Fruit fly (Drosophila melanogaster) whole organism, prepupa: ENCODE measurements around the gene CG11267.

Experiments used
- CG10631 ChIP-seq: fragments of 200-800 bp; sonication (Bioruptor generic); optimal IDR thresholded peaks from 2 replicates; lab custom pipeline; 2016; ENCODE audit warnings: missing biosample characterization, missing genetic modification characterization
- CG10669 ChIP-seq: fragments of 200-800 bp; sonication (Bioruptor generic); optimal IDR thresholded peaks from 3 replicates; lab custom pipeline; 2018; ENCODE audit warnings: missing biosample characterization, mild to moderate bottlenecking, missing genetic modification characterization, moderate library complexity
- CG11294 ChIP-seq: fragments of 200-800 bp; sonication (Bioruptor generic); IDR thresholded peaks from 2 replicates; pipeline ENCODE4 v1.3.6; 2022; ENCODE audit warnings: missing biosample characterization, missing genetic modification characterization
- CG11762 ChIP-seq: fragments of 200-800 bp; sonication (Bioruptor generic); optimal IDR thresholded peaks from 3 replicates; lab custom pipeline; 2016; ENCODE audit warnings: missing biosample characterization, missing genetic modification characterization; ENCODE audit not compliant: insufficient read depth
- CG11902 ChIP-seq: fragments of 200-800 bp; sonication (Bioruptor generic); optimal IDR thresholded peaks from 3 replicates; lab custom pipeline; 2016; ENCODE audit warnings: missing biosample characterization, missing genetic modification characterization
- CG1621 ChIP-seq: fragments of 200-800 bp; sonication (Bioruptor generic); optimal IDR thresholded peaks from 3 replicates; lab custom pipeline; 2018; ENCODE audit warnings: missing biosample characterization, mild to moderate bottlenecking, missing genetic modification characterization
- CG16779 ChIP-seq: fragments of 200-800 bp; sonication (Bioruptor generic); optimal IDR thresholded peaks from 3 replicates; lab custom pipeline; 2017; ENCODE audit warnings: missing biosample characterization, mild to moderate bottlenecking, missing genetic modification characterization
- CG31627 ChIP-seq: fragments of 200-800 bp; sonication (Bioruptor generic); optimal IDR thresholded peaks from 3 replicates; lab custom pipeline; 2016; ENCODE audit warnings: missing biosample characterization, missing genetic modification characterization
- CG32006 ChIP-seq: fragments of 200-800 bp; sonication (Bioruptor generic); optimal IDR thresholded peaks from 3 replicates; lab custom pipeline; 2017; ENCODE audit warnings: missing biosample characterization, mild to moderate bottlenecking, missing genetic modification characterization
- CG3919 ChIP-seq: fragments of 200-800 bp; sonication (Bioruptor generic); optimal IDR thresholded peaks from 3 replicates; lab custom pipeline; 2016; ENCODE audit warnings: missing biosample characterization, missing genetic modification characterization
- CG4318 ChIP-seq: fragments of 200-800 bp; sonication (Bioruptor generic); optimal IDR thresholded peaks from 3 replicates; lab custom pipeline; 2017; ENCODE audit warnings: missing biosample characterization, mild to moderate bottlenecking, missing genetic modification characterization
- CG6163 ChIP-seq: fragments of 200-800 bp; sonication (Bioruptor generic); IDR thresholded peaks from 3 replicates; pipeline ENCODE4 v1.3.6; 2022; ENCODE audit warnings: missing biosample characterization, missing genetic modification characterization
- CG6276 ChIP-seq: fragments of 200-800 bp; sonication (Bioruptor generic); optimal IDR thresholded peaks from 2 replicates; lab custom pipeline; 2017; ENCODE audit warnings: missing biosample characterization, mild to moderate bottlenecking, missing genetic modification characterization
- CG6808 ChIP-seq: fragments of 200-800 bp; sonication (Bioruptor generic); optimal IDR thresholded peaks from 3 replicates; lab custom pipeline; 2017; ENCODE audit warnings: missing biosample characterization, missing genetic modification characterization, mild to moderate bottlenecking, moderate library complexity, missing genetic modification reagents
- CG7368 ChIP-seq: fragments of 200-800 bp; sonication (Bioruptor generic); optimal IDR thresholded peaks from 3 replicates; lab custom pipeline; 2016; ENCODE audit warnings: missing biosample characterization, missing genetic modification characterization
- CG8119 ChIP-seq: fragments of 200-800 bp; sonication (Bioruptor generic); IDR thresholded peaks from 3 replicates; pipeline ENCODE4 v1.3.6; 2022; ENCODE audit warnings: missing biosample characterization, missing genetic modification characterization
- CG8319 ChIP-seq: fragments of 200-800 bp; sonication (Bioruptor generic); optimal IDR thresholded peaks from 3 replicates; lab custom pipeline; 2016; ENCODE audit warnings: missing biosample characterization, missing genetic modification characterization
- CG8632 ChIP-seq: fragments of 200-800 bp; sonication (Bioruptor generic); optimal IDR thresholded peaks from 3 replicates; lab custom pipeline; 2016; ENCODE audit warnings: missing biosample characterization, missing genetic modification characterization
- CG9139 ChIP-seq: fragments of 200-800 bp; sonication (Bioruptor generic); optimal IDR thresholded peaks from 3 replicates; lab custom pipeline; 2017; ENCODE audit warnings: missing biosample characterization, mild to moderate bottlenecking, missing genetic modification characterization
- Eip75B ChIP-seq: fragments of 200-800 bp; sonication (Bioruptor generic); optimal IDR thresholded peaks from 3 replicates; lab custom pipeline; 2016; ENCODE audit warnings: missing biosample characterization, missing genetic modification characterization
- Eip78C ChIP-seq: fragments of 200-800 bp; sonication (Bioruptor generic); peaks from one replicate; lab custom pipeline; 2016; ENCODE audit warnings: missing biosample characterization, missing genetic modification characterization
- Gug ChIP-seq: fragments of 200-800 bp; sonication (Bioruptor generic); IDR thresholded peaks from 2 replicates; pipeline ENCODE4 v1.3.6; 2022; ENCODE audit warnings: missing biosample characterization, missing genetic modification characterization
- Hr39 ChIP-seq: fragments of 200-800 bp; sonication (Bioruptor generic); optimal IDR thresholded peaks from 2 replicates; lab custom pipeline; 2016; ENCODE audit warnings: missing biosample characterization, missing genetic modification characterization
- Hr4 ChIP-seq: fragments of 200-800 bp; sonication (Bioruptor generic); optimal IDR thresholded peaks from 3 replicates; lab custom pipeline; 2016; ENCODE audit warnings: missing biosample characterization, missing genetic modification characterization
- Lpt ChIP-seq: fragments of 200-800 bp; sonication (Bioruptor generic); optimal IDR thresholded peaks from 3 replicates; lab custom pipeline; 2016; ENCODE audit warnings: missing biosample characterization, missing genetic modification characterization
- OdsH ChIP-seq: fragments of 200-800 bp; sonication (Bioruptor generic); optimal IDR thresholded peaks from 3 replicates; lab custom pipeline; 2016; ENCODE audit warnings: missing biosample characterization, missing genetic modification characterization
- Smox ChIP-seq: fragments of 200-800 bp; sonication (Bioruptor generic); optimal IDR thresholded peaks from 3 replicates; lab custom pipeline; 2016; ENCODE audit warnings: missing biosample characterization, missing genetic modification characterization
- Sox102F ChIP-seq: fragments of 200-800 bp; sonication (Bioruptor generic); optimal IDR thresholded peaks from 2 replicates; lab custom pipeline; 2016; ENCODE audit warnings: missing biosample characterization, mild to moderate bottlenecking, missing genetic modification characterization
- Sox15 ChIP-seq: fragments of 200-800 bp; sonication (Bioruptor generic); optimal IDR thresholded peaks from 3 replicates; lab custom pipeline; 2016; ENCODE audit warnings: missing biosample characterization, missing genetic modification characterization
- achi ChIP-seq: fragments of 200-800 bp; sonication (Bioruptor generic); optimal IDR thresholded peaks from 3 replicates; lab custom pipeline; 2016; ENCODE audit warnings: missing biosample characterization, missing genetic modification characterization
- eg ChIP-seq: fragments of 200-800 bp; sonication (Bioruptor generic); IDR thresholded peaks from 3 replicates; pipeline ENCODE4 v1.3.6; 2022; ENCODE audit warnings: missing biosample characterization, missing genetic modification characterization
- esn ChIP-seq: fragments of 200-800 bp; sonication (Bioruptor generic); optimal IDR thresholded peaks from 2 replicates; lab custom pipeline; 2016; ENCODE audit warnings: missing biosample characterization, mild to moderate bottlenecking, missing genetic modification characterization, moderate library complexity
- fd59A ChIP-seq: fragments of 200-800 bp; sonication (Bioruptor generic); optimal IDR thresholded peaks from 2 replicates; lab custom pipeline; 2017; ENCODE audit warnings: missing biosample characterization, mild to moderate bottlenecking, missing genetic modification characterization, missing genetic modification reagents
- fd85E ChIP-seq: fragments of 200-800 bp; sonication (Bioruptor generic); optimal IDR thresholded peaks from 3 replicates; lab custom pipeline; 2016; ENCODE audit warnings: missing biosample characterization, missing genetic modification characterization
- fkh ChIP-seq: fragments of 200-800 bp; sonication (Bioruptor generic); optimal IDR thresholded peaks from 3 replicates; lab custom pipeline; 2017; ENCODE audit warnings: missing biosample characterization, mild to moderate bottlenecking, missing genetic modification characterization, moderate library complexity
- lz ChIP-seq: fragments of 200-800 bp; sonication (Bioruptor generic); optimal IDR thresholded peaks from 3 replicates; lab custom pipeline; 2016; ENCODE audit warnings: missing biosample characterization, missing genetic modification characterization
- net ChIP-seq: fragments of 200-800 bp; sonication (Bioruptor generic); optimal IDR thresholded peaks from 3 replicates; lab custom pipeline; 2016; ENCODE audit warnings: missing biosample characterization, missing genetic modification characterization
- pdm3 ChIP-seq: fragments of 200-800 bp; sonication (Bioruptor generic); optimal IDR thresholded peaks from 3 replicates; lab custom pipeline; 2016; ENCODE audit warnings: missing biosample characterization, missing genetic modification characterization
- salr ChIP-seq, 2 experiments: fragments of 200-800 bp; sonication (Bioruptor generic); optimal IDR thresholded peaks; 3 replicates each; lab custom pipeline; 2016 to 2018; ENCODE audit warnings: missing biosample characterization in 2 of 2, missing genetic modification characterization in 2 of 2, mild to moderate bottlenecking in 1 of 2
- ss ChIP-seq, 2 experiments: fragments of 200-800 bp; sonication (Bioruptor generic); optimal IDR thresholded peaks; 2 replicates in 1 of 2; 3 replicates in 1 of 2; lab custom pipeline; 2017 to 2018; ENCODE audit warnings: mild to moderate bottlenecking in 2 of 2, missing biosample characterization in 2 of 2, missing genetic modification characterization in 2 of 2, moderate library complexity in 1 of 2
- svp ChIP-seq: fragments of 200-800 bp; sonication (Bioruptor generic); peaks from one replicate; lab custom pipeline; 2016; ENCODE audit warnings: missing biosample characterization, missing genetic modification characterization
- topi ChIP-seq: fragments of 200-800 bp; sonication (Bioruptor generic); optimal IDR thresholded peaks from 3 replicates; lab custom pipeline; 2016; ENCODE audit warnings: missing biosample characterization, missing genetic modification characterization

Gene CG11267

dm6 chr3L:13032085-13032914 is 16.4 kb downstream of the CG11267 start (continued):
- peak; percentile 54 for TF ChIP-seq Eip78C
- TF ChIP-seq topi: peak; percentile 35
- peak; percentile 42 for TF ChIP-seq CG10631 (GFP tag; lab: Kevin White, UChicago)
- TF ChIP-seq CG9139 (GFP tag; lab: Kevin White, UChicago): no peak
- TF ChIP-seq CG6808 (GFP tag; lab: Kevin White, UChicago): no peak
- TF ChIP-seq CG11902: no peak
- peak; percentile 39 for TF ChIP-seq Sox102F (GFP tag; lab: Kevin White, UChicago)
- no peak for TF ChIP-seq CG11762 (GFP tag; lab: Kevin White, UChicago)
- no peak for TF ChIP-seq CG6163 (GFP tag; lab: Robert Waterston, UW)
- peak; percentile 18 to 70 for TF ChIP-seq ss (GFP tag; optimal IDR thresholded peaks at IDR 0.05; lab: Kevin White, UChicago)
- peak; percentile 18 for TF ChIP-seq lz
- TF ChIP-seq Lpt (GFP tag; lab: Kevin White, UChicago): peak; percentile 18
- TF ChIP-seq CG32006 (GFP tag; lab: Kevin White, UChicago): peak; percentile 59
- TF ChIP-seq Hr39 (GFP tag; lab: Kevin White, UChicago): peak; percentile 3
- TF ChIP-seq CG31627: peak; percentile 5
- peak; percentile 25 for TF ChIP-seq OdsH (GFP tag; lab: Kevin White, UChicago)

DNA sequence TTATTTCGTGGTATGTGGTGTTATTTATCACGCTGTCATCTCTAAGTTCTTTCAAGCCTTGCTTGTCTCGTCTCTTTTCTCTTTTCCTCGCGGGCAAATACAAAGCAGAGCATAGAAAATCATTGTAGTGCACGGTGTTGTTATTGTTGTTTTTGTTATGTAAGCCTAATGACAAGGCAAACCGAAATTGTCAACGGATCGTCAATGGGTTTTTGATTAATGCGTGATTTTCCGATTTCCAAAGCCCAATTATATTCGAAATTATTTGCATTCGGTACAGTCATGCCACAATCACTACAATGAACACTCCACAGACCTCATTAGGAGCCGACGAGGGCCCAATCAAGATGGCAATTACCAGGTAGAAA is 17.0 kb downstream of the CG11267 start:
- peak; percentile 11 for TF ChIP-seq CG10631 (GFP tag; lab: Kevin White, UChicago)
- TF ChIP-seq CG6276 (GFP tag; lab: Kevin White, UChicago): no peak

DNA sequence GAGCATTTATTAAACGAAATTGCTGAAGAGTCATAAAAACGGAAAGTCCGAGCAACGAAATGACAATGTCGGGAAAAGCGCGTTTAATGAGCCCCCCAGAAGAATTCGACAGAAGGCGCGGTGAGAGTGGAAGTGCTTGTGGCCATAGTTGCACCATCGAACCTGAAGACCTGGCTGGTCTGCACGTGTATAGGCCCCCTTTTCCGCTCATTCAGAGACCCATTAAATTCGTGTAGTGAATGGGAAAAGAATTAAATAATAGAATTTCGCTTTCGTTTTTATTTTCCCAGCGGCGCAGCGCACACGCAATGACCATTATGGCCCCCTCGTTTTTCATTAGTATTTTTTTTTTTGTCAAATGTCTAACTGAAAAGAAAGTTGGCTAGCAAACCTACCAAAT is 17.5 kb downstream of the CG11267 start:
- TF ChIP-seq CG8632 (GFP tag; lab: Kevin White, UChicago): no peak
- TF ChIP-seq CG9139 (GFP tag; lab: Kevin White, UChicago): no peak
- no peak for TF ChIP-seq esn (GFP tag; lab: Kevin White, UChicago)
- TF ChIP-seq salr (GFP tag; optimal IDR thresholded peaks at IDR 0.05; lab: Kevin White, UChicago): no peak
- TF ChIP-seq CG3919 (GFP tag; lab: Kevin White, UChicago): no peak
- TF ChIP-seq CG31627: no peak
- TF ChIP-seq svp (GFP tag; lab: Kevin White, UChicago): no peak
- TF ChIP-seq CG4318 (GFP tag; lab: Kevin White, UChicago): no peak
- no peak for TF ChIP-seq CG1621 (tag; lab: Kevin White, UChicago)
- no peak for TF ChIP-seq Hr39 (GFP tag; lab: Kevin White, UChicago)

dm6 chr3L:13036706-13037457 is 21.0 kb downstream of the CG11267 start, which contains the start of gene Srrm1:
TSS of gene Srrm1 (plus strand) at chr3L:13036821.
- TF ChIP-seq fkh (GFP tag; lab: Kevin White, UChicago) (no peak), CG16779 (tag; lab: Kevin White, UChicago) (no peak), CG8119 (GFP tag; lab: Robert Waterston, UW) (no peak), Sox15 (GFP tag; lab: Kevin White, UChicago) (no peak), CG3919 (GFP tag; lab: Kevin White, UChicago) (peak; percentile 6), Eip75B (GFP tag; lab: Kevin White, UChicago) (no peak), CG9139 (GFP tag; lab: Kevin White, UChicago) (no peak), Smox (GFP tag; lab: Kevin White, UChicago) (no peak), CG8632 (GFP tag; lab: Kevin White, UChicago) (no peak), CG8319 (GFP tag; lab: Kevin White, UChicago) (no peak), CG11294 (GFP tag; lab: Robert Waterston, UW) (no peak), Gug (GFP tag; lab: Robert Waterston, UW) (no peak), net (GFP tag; lab: Kevin White, UChicago) (no peak), Eip78C (peak; percentile 2), pdm3 (no peak), CG10669 (GFP tag; lab: Kevin White, UChicago) (no peak), CG6276 (GFP tag; lab: Kevin White, UChicago) (no peak), CG31627 (peak; percentile 40), Lpt (GFP tag; lab: Kevin White, UChicago) (no peak), CG10631 (GFP tag; lab: Kevin White, UChicago) (no peak), fd85E (GFP tag; lab: Kevin White, UChicago) (no peak), fd59A (GFP tag; lab: Kevin White, UChicago) (no peak), CG32006 (GFP tag; lab: Kevin White, UChicago) (no peak), salr (GFP tag; optimal IDR thresholded peaks at IDR 0.05; lab: Kevin White, UChicago) (no peak), CG6163 (GFP tag; lab: Robert Waterston, UW) (no peak), eg (GFP tag; lab: Robert Waterston, UW) (no peak), Hr4 (no peak), CG7368 (GFP tag; lab: Kevin White, UChicago) (no peak), achi (no peak)
